Worm (Caenorhabditis elegans) whole organism, young adult: ENCODE measurements around the gene klo-1.

Experiments
- D2030.7 ChIP-seq: fragments of 200-800 bp; sonication (Bioruptor generic); IDR thresholded peaks from 2 replicates; pipeline ENCODE4 v1.3.6; 2022; ENCODE audit warnings: missing genetic modification reagents, missing genetic modification characterization, missing compliant biosample characterization
- F10E7.11 ChIP-seq: sonication (generic microtip); optimal IDR thresholded peaks from 2 replicates; lab custom pipeline; 2017; ENCODE audit warnings: mild to moderate bottlenecking, missing genetic modification characterization, moderate library complexity, missing compliant biosample characterization
- F23B12.7 ChIP-seq: sonication (generic microtip); optimal IDR thresholded peaks from 2 replicates; lab custom pipeline; 2017; ENCODE audit warnings: missing genetic modification characterization, mild to moderate bottlenecking, missing compliant biosample characterization, antibody characterized with exemption, moderate library complexity; ENCODE audit not compliant: insufficient read depth
- F55B11.4 ChIP-seq: sonication (generic microtip); optimal IDR thresholded peaks from 2 replicates; lab custom pipeline; 2016; ENCODE audit warnings: missing compliant biosample characterization, missing genetic modification characterization, borderline replicate concordance; ENCODE audit not compliant: insufficient read depth
- Y79H2A.3 ChIP-seq: fragments of 200-800 bp; sonication (Bioruptor generic); conservative IDR thresholded peaks from 2 replicates; pipeline ENCODE4 v1.3.6; 2022; ENCODE audit warnings: missing genetic modification reagents, missing genetic modification characterization, missing compliant biosample characterization
- akir-1 ChIP-seq: fragments of 200-800 bp; sonication (Bioruptor generic); optimal IDR thresholded peaks from 2 replicates; lab custom pipeline; 2018; ENCODE audit warnings: mild to moderate bottlenecking, missing genetic modification characterization, moderate library complexity, missing compliant biosample characterization
- aptf-2 ChIP-seq: fragments of 200-800 bp; sonication (Bioruptor generic); conservative IDR thresholded peaks from 2 replicates; pipeline ENCODE4 v1.3.6; 2022; ENCODE audit warnings: missing genetic modification reagents, missing genetic modification characterization, missing compliant biosample characterization
- atf-7 ChIP-seq: sonication (generic microtip); optimal IDR thresholded peaks from 2 replicates; lab custom pipeline; 2017; ENCODE audit warnings: mild to moderate bottlenecking, missing genetic modification characterization, missing compliant biosample characterization
- athp-1 ChIP-seq: sonication (generic microtip); optimal IDR thresholded peaks from 2 replicates; lab custom pipeline; 2017; ENCODE audit warnings: mild to moderate bottlenecking, missing genetic modification characterization, missing compliant biosample characterization
- attf-3 ChIP-seq: fragments of 200-800 bp; sonication (Bioruptor generic); conservative IDR thresholded peaks from 2 replicates; pipeline ENCODE4 v1.3.6; 2022; ENCODE audit warnings: missing genetic modification reagents, missing genetic modification characterization, missing compliant biosample characterization
- attf-5 ChIP-seq: fragments of 200-800 bp; sonication (Bioruptor generic); optimal IDR thresholded peaks from 2 replicates; lab custom pipeline; 2018; ENCODE audit warnings: mild to moderate bottlenecking, missing genetic modification characterization, missing compliant biosample characterization
- cebp-1 ChIP-seq, 2 experiments: fragments of 200-800 bp in 1 of 2; sonication (Bioruptor generic) in 1 of 2; sonication (generic microtip) in 1 of 2; IDR thresholded peaks in 1 of 2; optimal IDR thresholded peaks in 1 of 2; 2 replicates each; pipeline versions ENCODE4 v1.3.6 to Lab custom; 2017 to 2022; ENCODE audit warnings: missing compliant biosample characterization in 2 of 2, missing genetic modification characterization in 2 of 2, mild to moderate bottlenecking in 1 of 2, missing genetic modification reagents in 1 of 2, moderate library complexity in 1 of 2
- ceh-100 ChIP-seq: fragments of 200-800 bp; sonication (Bioruptor generic); IDR thresholded peaks from 2 replicates; pipeline ENCODE4 v1.3.6; 2022; ENCODE audit warnings: missing genetic modification reagents, missing genetic modification characterization, missing compliant biosample characterization
- ceh-40 ChIP-seq: fragments of 200-800 bp; sonication (Bioruptor generic); IDR thresholded peaks from 2 replicates; pipeline ENCODE4 v1.3.6; 2022; ENCODE audit warnings: missing genetic modification characterization, missing compliant biosample characterization
- dox-1 ChIP-seq: fragments of 200-800 bp; sonication (Bioruptor generic); IDR thresholded peaks from 2 replicates; pipeline ENCODE4 v1.3.6; 2022; ENCODE audit warnings: missing genetic modification reagents, missing genetic modification characterization, missing compliant biosample characterization
- dpff-1 ChIP-seq: sonication (generic microtip); optimal IDR thresholded peaks from 2 replicates; lab custom pipeline; 2017; ENCODE audit warnings: mild to moderate bottlenecking, missing genetic modification characterization, missing compliant biosample characterization
- efl-1 ChIP-seq: fragments of 150-350 bp; optimal IDR thresholded peaks from 2 replicates; lab custom pipeline; 2014; ENCODE audit warnings: missing biosample characterization, missing genetic modification reagents, missing genetic modification characterization
- ets-4 ChIP-seq: fragments of 200-800 bp; sonication (Bioruptor generic); optimal IDR thresholded peaks from 2 replicates; lab custom pipeline; 2018; ENCODE audit warnings: mild to moderate bottlenecking, missing genetic modification characterization, missing compliant biosample characterization
- let-607 ChIP-seq, 2 experiments: fragments of 200-800 bp in 1 of 2; sonication (Bioruptor generic) in 1 of 2; sonication (generic microtip) in 1 of 2; optimal IDR thresholded peaks; 2 replicates each; lab custom pipeline; 2016 to 2018; ENCODE audit warnings: mild to moderate bottlenecking in 2 of 2, missing compliant biosample characterization in 2 of 2, missing genetic modification characterization in 2 of 2, moderate library complexity in 2 of 2, missing genotype in 1 of 2
- lin-35 ChIP-seq, 3 experiments: fragments of 150-350 bp in 2 of 3; sonication (generic microtip) in 1 of 3; optimal IDR thresholded peaks; 2 replicates each; lab custom pipeline; 2014 to 2018; ENCODE audit warnings: missing biosample characterization in 3 of 3, missing genetic modification characterization in 3 of 3, missing genetic modification reagents in 3 of 3
- lin-54 ChIP-seq: fragments of 200-800 bp; sonication (Bioruptor generic); optimal IDR thresholded peaks from 2 replicates; lab custom pipeline; 2018; ENCODE audit warnings: mild to moderate bottlenecking, missing genetic modification characterization, missing compliant biosample characterization
- lsl-1 ChIP-seq: fragments of 200-800 bp; sonication (Bioruptor generic); optimal IDR thresholded peaks from 2 replicates; lab custom pipeline; 2018; ENCODE audit warnings: mild to moderate bottlenecking, missing genetic modification characterization, moderate library complexity, missing compliant biosample characterization
- madf-10 ChIP-seq: sonication (generic microtip); optimal IDR thresholded peaks from 2 replicates; lab custom pipeline; 2016; ENCODE audit warnings: mild to moderate bottlenecking, missing genetic modification characterization, missing compliant biosample characterization
- mes-4 ChIP-seq: sonication (generic microtip); optimal IDR thresholded peaks from 2 replicates; lab custom pipeline; 2016; ENCODE audit warnings: missing genotype, missing genetic modification characterization, missing compliant biosample characterization
- nfyb-1 ChIP-seq: fragments of 200-800 bp; sonication (Bioruptor generic); IDR thresholded peaks from 2 replicates; pipeline ENCODE4 v1.3.6; 2022; ENCODE audit warnings: missing genetic modification reagents, missing genetic modification characterization, missing compliant biosample characterization
- nhr-179 ChIP-seq: sonication (generic microtip); optimal IDR thresholded peaks from 2 replicates; lab custom pipeline; 2016; ENCODE audit warnings: mild to moderate bottlenecking, missing genetic modification characterization, missing compliant biosample characterization
- nhr-80 ChIP-seq: sonication (generic microtip); optimal IDR thresholded peaks from 2 replicates; lab custom pipeline; 2016; ENCODE audit warnings: missing genetic modification characterization, missing compliant biosample characterization
- nhr-90 ChIP-seq: sonication (generic microtip); optimal IDR thresholded peaks from 2 replicates; lab custom pipeline; 2016; ENCODE audit warnings: missing genotype, mild to moderate bottlenecking, missing genetic modification characterization, missing compliant biosample characterization
- rec-8 ChIP-seq, 2 experiments: sonication (generic microtip); optimal IDR thresholded peaks; 2 replicates each; lab custom pipeline; 2016; ENCODE audit warnings: mild to moderate bottlenecking in 2 of 2, missing genetic modification characterization in 2 of 2, missing genetic modification reagents in 2 of 2, missing genotype in 2 of 2, missing biosample characterization in 1 of 2, missing compliant biosample characterization in 1 of 2, moderate library complexity in 1 of 2
- sea-2 ChIP-seq: fragments of 200-800 bp; sonication (Bioruptor generic); IDR thresholded peaks from 2 replicates; pipeline ENCODE4 v1.3.6; 2022; ENCODE audit warnings: missing genetic modification characterization, missing compliant biosample characterization
- snpc-1.3 ChIP-seq: sonication (generic microtip); optimal IDR thresholded peaks from 2 replicates; lab custom pipeline; 2017; ENCODE audit warnings: missing genetic modification characterization, mild to moderate bottlenecking, missing compliant biosample characterization, antibody characterized with exemption, moderate library complexity, missing genotype, missing genetic modification reagents; ENCODE audit not compliant: insufficient read depth
- snpc-4 ChIP-seq, 5 experiments: fragments of 150-350 bp in 1 of 5; sonication (generic microtip) in 4 of 5; optimal IDR thresholded peaks; 2 replicates each; lab custom pipeline; 2014 to 2018; ENCODE audit warnings: missing genetic modification characterization in 5 of 5, missing biosample characterization in 3 of 5, antibody characterized with exemption in 2 of 5, mild to moderate bottlenecking in 2 of 5, missing compliant biosample characterization in 2 of 5, missing genotype in 2 of 5, moderate library complexity in 2 of 5, missing genetic modification reagents in 1 of 5
- tbp1 ChIP-seq: fragments of 200-800 bp; sonication (Bioruptor generic); optimal IDR thresholded peaks from 2 replicates; lab custom pipeline; 2018; ENCODE audit warnings: mild to moderate bottlenecking, missing genetic modification characterization, missing compliant biosample characterization
- ztf-22 ChIP-seq: fragments of 200-800 bp; sonication (Bioruptor generic); optimal IDR thresholded peaks from 2 replicates; lab custom pipeline; 2018; ENCODE audit warnings: mild to moderate bottlenecking, missing genetic modification characterization, moderate library complexity, missing compliant biosample characterization
- ztf-25 ChIP-seq: fragments of 200-800 bp; sonication (Bioruptor generic); IDR thresholded peaks from 2 replicates; pipeline ENCODE4 v1.3.6; 2022; ENCODE audit warnings: missing genetic modification reagents, missing genetic modification characterization, missing compliant biosample characterization

klo-1 gene

DNA sequence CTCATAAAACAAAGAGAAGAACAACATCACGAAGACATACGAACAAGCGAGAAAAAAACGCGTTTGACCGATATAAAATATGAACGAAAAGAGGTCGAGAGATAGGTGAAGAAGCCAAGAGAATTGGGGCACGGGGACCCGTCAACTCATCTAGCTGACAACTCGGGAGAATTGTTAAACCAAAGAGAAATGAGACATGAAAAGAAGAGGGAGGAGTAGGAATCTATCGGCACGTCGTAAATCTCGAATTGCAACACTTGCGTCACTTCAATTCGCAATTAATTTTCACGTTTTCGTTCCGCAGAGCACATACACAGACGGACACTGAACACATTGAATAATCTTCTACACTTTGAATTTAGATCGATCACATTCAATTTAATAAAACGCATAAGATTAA is 24.5 kb downstream of the klo-1 start (continued):
- TF ChIP-seq ceh-100 (GFP tag; lab: Robert Waterston, UW) (no peak), nhr-179 (tag; lab: Kevin White, UChicago) (no peak)

DNA sequence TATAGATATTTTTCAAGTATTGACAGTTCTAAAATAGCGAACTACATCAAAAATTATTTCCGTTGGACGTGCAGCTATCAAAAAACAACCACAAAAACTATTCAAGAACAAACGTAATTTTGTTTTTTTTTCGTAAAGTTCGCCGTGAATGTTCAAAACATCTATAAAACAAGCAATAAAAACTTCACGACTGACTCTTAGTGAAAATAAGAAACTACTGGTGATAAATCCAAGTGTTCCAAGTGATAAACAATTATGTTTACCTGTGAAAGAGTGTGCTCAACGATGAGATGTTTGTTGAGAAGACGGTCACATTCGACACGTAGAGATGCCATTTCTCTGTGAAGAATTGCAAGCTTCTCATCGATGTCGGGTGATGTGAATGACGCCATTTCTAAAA is 25.2 kb downstream of the klo-1 start, which contains the start of gene C50F7.6:
C50F7.6 (minus strand) TSS at position 394 of the 400 bp plus-strand sequence.
- no peak for TF ChIP-seq lin-54 (GFP tag; lab: Kevin White, UChicago)
- TF ChIP-seq dpff-1 (tag; lab: Kevin White, UChicago): no peak
- no peak for TF ChIP-seq madf-10
- no peak for TF ChIP-seq nhr-90 (tag; lab: Kevin White, UChicago)
- TF ChIP-seq nhr-179 (tag; lab: Kevin White, UChicago): no peak
- no peak for TF ChIP-seq mes-4 (tag; lab: Kevin White, UChicago)
- no peak for TF ChIP-seq F10E7.11
- TF ChIP-seq akir-1 (GFP tag; lab: Kevin White, UChicago): no peak
- TF ChIP-seq athp-1 (tag; lab: Kevin White, UChicago): no peak
- TF ChIP-seq ceh-40: no peak

DNA sequence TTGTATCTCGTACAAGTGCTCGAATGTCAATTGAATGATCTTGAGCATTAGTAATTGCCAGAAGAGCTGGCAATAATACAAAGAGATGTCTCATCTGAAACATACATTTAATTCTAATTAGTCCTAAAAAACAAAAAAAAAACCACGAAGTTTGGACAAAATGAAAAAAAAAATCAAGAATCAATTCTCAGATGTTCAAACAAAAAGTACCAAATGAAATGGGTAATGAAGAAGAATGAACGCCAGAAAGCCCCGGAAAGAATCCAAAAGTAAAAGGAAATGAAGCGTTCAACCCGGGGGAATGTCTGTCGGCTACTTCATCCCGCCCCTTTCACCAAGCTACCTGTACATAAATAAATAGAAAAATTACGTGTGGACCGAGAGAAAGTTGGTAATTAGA is 30.1 kb downstream of the klo-1 start, which contains the start of gene F33D4.6:
F33D4.6 (minus strand) TSS at position 101 of the 400 bp plus-strand sequence.
- TF ChIP-seq dox-1 (GFP tag; lab: Robert Waterston, UW): no peak

DNA sequence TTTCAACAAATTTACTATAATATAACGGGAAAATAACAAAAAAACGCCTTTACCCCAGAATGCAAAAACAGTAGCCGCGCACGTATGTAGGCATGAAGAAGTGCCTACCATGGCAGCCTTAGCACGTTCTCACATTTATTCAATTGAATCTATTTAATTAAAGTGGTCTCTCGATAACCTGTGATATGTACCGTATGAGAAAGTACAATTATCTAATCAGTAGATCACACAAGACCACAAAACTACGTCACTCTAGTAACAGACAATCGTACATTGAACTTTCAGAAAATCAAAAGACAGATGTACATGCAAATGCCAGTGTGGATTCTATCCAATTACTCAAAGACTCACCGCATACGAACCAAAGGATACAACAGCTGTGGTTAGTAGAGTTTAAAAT is 35.8 kb downstream of the klo-1 start:
- TF ChIP-seq ceh-40: no peak
- TF ChIP-seq mes-4 (tag; lab: Kevin White, UChicago): no peak

DNA sequence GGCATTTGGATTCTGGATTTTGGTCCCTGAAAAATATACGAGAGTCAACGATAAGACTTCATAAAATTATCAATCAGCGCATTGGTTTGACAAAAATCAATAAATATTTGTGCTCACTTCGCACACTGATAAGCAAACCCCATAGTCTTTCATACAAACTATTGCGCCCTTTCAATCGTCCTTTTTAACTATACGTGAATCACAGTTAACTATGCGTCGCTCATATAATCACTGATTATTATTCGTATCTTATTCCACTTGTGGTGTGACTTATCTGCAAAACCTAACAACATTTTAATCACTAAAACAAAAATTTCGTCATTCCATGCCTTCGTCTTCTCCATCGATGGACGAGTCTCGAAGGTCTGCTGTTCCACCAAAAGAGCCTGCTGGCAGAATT is 37.2 kb downstream of the klo-1 start, which contains the start of gene nhr-8:
nhr-8 (plus strand) TSS at position 160 of the 400 bp plus-strand sequence.
- TF ChIP-seq atf-7 (tag; lab: Kevin White, UChicago): peak; percentile 50
- TF ChIP-seq madf-10: peak; percentile 20
- no peak for TF ChIP-seq rec-8 (tag; optimal IDR thresholded peaks at IDR 0.05; lab: Kevin White, UChicago)
- peak; percentile 97 for TF ChIP-seq nhr-80 (tag; lab: Kevin White, UChicago)
- peak; percentile 5 for TF ChIP-seq tbp1 (GFP tag; lab: Kevin White, UChicago)
- TF ChIP-seq F10E7.11: no peak
- TF ChIP-seq F55B11.4 (tag; lab: Kevin White, UChicago): no peak
- peak; percentile 89 for TF ChIP-seq ets-4 (GFP tag; lab: Kevin White, UChicago)
- TF ChIP-seq dox-1 (GFP tag; lab: Robert Waterston, UW): peak; percentile 52; the same call in 1 of the 2 replicates
- peak; percentile 12 for TF ChIP-seq ztf-22 (GFP tag; lab: Kevin White, UChicago)
- TF ChIP-seq cebp-1 (GFP tag; IDR thresholded peaks at IDR 0.05; lab: Robert Waterston, UW): peak; percentile 74; the same call in 1 of the 2 replicates
- peak; percentile 75 for TF ChIP-seq cebp-1 (tag; optimal IDR thresholded peaks at IDR 0.05; lab: Kevin White, UChicago)
- TF ChIP-seq let-607 (tag; optimal IDR thresholded peaks at IDR 0.05; lab: Kevin White, UChicago): peak in 1 of 2 experiments; percentile 14
- TF ChIP-seq lin-54 (GFP tag; lab: Kevin White, UChicago): peak; percentile 2
- peak; percentile 70 for TF ChIP-seq nfyb-1 (GFP tag; lab: Robert Waterston, UW)

DNA sequence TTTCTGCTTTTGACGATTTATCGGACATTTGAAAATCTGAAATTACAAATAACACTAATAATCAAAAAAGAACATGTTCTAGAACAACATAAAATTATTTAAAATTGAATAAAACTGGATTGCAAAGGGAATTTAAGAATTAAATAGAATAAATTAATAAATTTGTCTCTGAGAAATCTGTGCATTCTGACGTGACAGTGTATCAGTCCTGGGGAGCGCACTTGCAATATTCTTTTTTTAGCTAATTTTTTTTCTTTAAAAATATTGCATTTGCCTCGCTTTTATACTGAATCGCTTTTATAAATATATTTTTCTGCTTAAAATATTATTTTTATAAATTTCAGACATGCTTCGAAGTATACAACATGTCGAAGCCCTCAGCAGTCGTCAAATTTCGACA is 38.3 kb downstream of the klo-1 start, which contains the start of the genes mrpl-1, emc-6 and mrps-24:
mrpl-1 (minus strand) TSS at position 1 of the 400 bp plus-strand sequence.
emc-6 (minus strand) TSS at position 36 of the 400 bp plus-strand sequence.
mrps-24 (plus strand) TSS at position 345 of the 400 bp plus-strand sequence.
- no peak for TF ChIP-seq cebp-1 (GFP tag; IDR thresholded peaks at IDR 0.05; lab: Robert Waterston, UW)
- peak; percentile 54 for TF ChIP-seq cebp-1 (tag; optimal IDR thresholded peaks at IDR 0.05; lab: Kevin White, UChicago)
- TF ChIP-seq D2030.7 (GFP tag; lab: Robert Waterston, UW): 0 out of 2 replicates have a peak, but pooled peaks have one; percentile 7
- TF ChIP-seq snpc-4 (GFP tag; optimal IDR thresholded peaks at IDR 0.05; lab: Kevin White, UChicago): peak; percentile 56
- TF ChIP-seq snpc-4 (tag; optimal IDR thresholded peaks at IDR 0.05; lab: Kevin White, UChicago): peak in 3 of 4 experiments; percentile 30 to 64 (median 48)
- TF ChIP-seq lin-35 (GFP tag; optimal IDR thresholded peaks at IDR 0.05; lab: Kevin White, UChicago): peak in 1 of 3 experiments; percentile 75
- peak; percentile 20 for TF ChIP-seq lsl-1 (GFP tag; lab: Kevin White, UChicago)
- TF ChIP-seq efl-1: peak; percentile 1
- no peak for TF ChIP-seq ztf-25 (GFP tag; lab: Robert Waterston, UW)
- TF ChIP-seq attf-3 (GFP tag; lab: Robert Waterston, UW): peak; percentile 40; the same call in 1 of the 2 replicates
- no peak for TF ChIP-seq sea-2 (GFP tag; lab: Robert Waterston, UW)
- TF ChIP-seq F23B12.7 (tag; lab: Kevin White, UChicago): peak; percentile 74
- TF ChIP-seq ceh-100 (GFP tag; lab: Robert Waterston, UW): no peak
- no peak for TF ChIP-seq aptf-2 (GFP tag; lab: Robert Waterston, UW)
- TF ChIP-seq snpc-1.3 (tag; lab: Kevin White, UChicago): peak; percentile 72
- TF ChIP-seq Y79H2A.3 (GFP tag; lab: Robert Waterston, UW): no peak
- no peak for TF ChIP-seq ztf-22 (GFP tag; lab: Kevin White, UChicago)
- TF ChIP-seq attf-5: peak; percentile 73
